Worm (Caenorhabditis elegans) whole organism, L2 larva: Measurements from ENCODE around the gene pho-7.

Experiments used
- aly-2 ChIP-seq: fragments of 150-350 bp; optimal IDR thresholded peaks from 2 replicates; lab custom pipeline; 2014; ENCODE audit warnings: missing biosample characterization, missing genetic modification characterization
- ama-1 ChIP-seq: fragments of 150-350 bp; optimal IDR thresholded peaks from 2 replicates; lab custom pipeline; 2018; ENCODE audit warnings: inconsistent platforms
- blmp-1 ChIP-seq: sonication (generic microtip); optimal IDR thresholded peaks from 2 replicates; lab custom pipeline; 2017; ENCODE audit warnings: missing genetic modification characterization, mild to moderate bottlenecking, missing compliant biosample characterization, antibody characterized with exemption, moderate library complexity; ENCODE audit not compliant: insufficient read depth
- lsy-2 ChIP-seq, 2 experiments: fragments of 150-350 bp in 1 of 2; sonication (generic microtip) in 1 of 2; optimal IDR thresholded peaks; 2 replicates each; lab custom pipeline; 2014 to 2017; ENCODE audit warnings: missing biosample characterization in 2 of 2, missing genetic modification characterization in 2 of 2
- mab-5 ChIP-seq: fragments of 150-350 bp; optimal IDR thresholded peaks from 2 replicates; lab custom pipeline; 2014; ENCODE audit warnings: missing biosample characterization, missing genetic modification characterization
- nhr-11 ChIP-seq: fragments of 150-350 bp; optimal IDR thresholded peaks from 2 replicates; lab custom pipeline; 2014; ENCODE audit warnings: missing biosample characterization, missing genetic modification characterization
- nhr-23 ChIP-seq: fragments of 150-350 bp; optimal IDR thresholded peaks from 2 replicates; lab custom pipeline; 2014; ENCODE audit warnings: missing biosample characterization, missing genetic modification reagents, missing genetic modification characterization

ce11 chrX:10890965-10891364 lies 50.2 kb downstream of the pho-7 start, which contains the start of gene F47B10.4:
- TF ChIP-seq blmp-1 (tag; lab: Kevin White, UChicago) (no peak), mab-5 (no peak), nhr-11 (tag; lab: Kevin White, UChicago) (no peak), ama-1 (lab: Kevin White, UChicago) (no peak), nhr-23 (tag; lab: Kevin White, UChicago) (no peak), aly-2 (tag; lab: Kevin White, UChicago) (no peak), lsy-2 (tag; optimal IDR thresholded peaks at IDR 0.05; lab: Kevin White, UChicago) (no peak)
